Worm (Caenorhabditis elegans) whole organism, mixed stage, embryonic: ENCODE results near the gene F21C10.6.

Source experiments
- M03D4.4 ChIP-seq: sonication (generic microtip); optimal IDR thresholded peaks from 2 replicates; lab custom pipeline; 2017; ENCODE audit warnings: mild to moderate bottlenecking, missing genetic modification characterization, missing compliant biosample characterization
- bed-3 ChIP-seq: fragments of 200-800 bp; sonication (Bioruptor generic); optimal IDR thresholded peaks from 3 replicates; lab custom pipeline; 2018; ENCODE audit warnings: mild to moderate bottlenecking, missing genetic modification characterization, moderate library complexity, missing compliant biosample characterization
- ceh-39 ChIP-seq: fragments of 150-350 bp; optimal IDR thresholded peaks from 2 replicates; lab custom pipeline; 2014; ENCODE audit warnings: missing biosample characterization, missing genetic modification characterization
- ceh-83 ChIP-seq: fragments of 200-800 bp; sonication (Bioruptor generic); optimal IDR thresholded peaks from 2 replicates; lab custom pipeline; 2018; ENCODE audit warnings: mild to moderate bottlenecking, missing genetic modification characterization, missing compliant biosample characterization
- ces-1 ChIP-seq: fragments of 150-350 bp; optimal IDR thresholded peaks from 2 replicates; lab custom pipeline; 2014; ENCODE audit warnings: missing biosample characterization, missing genetic modification reagents, missing genetic modification characterization
- cnd-1 ChIP-seq: fragments of 200-800 bp; sonication (Bioruptor generic); optimal IDR thresholded peaks from 2 replicates; lab custom pipeline; 2018; ENCODE audit warnings: mild to moderate bottlenecking, missing genetic modification characterization, missing compliant biosample characterization
- drap-1 ChIP-seq: fragments of 200-800 bp; sonication (Bioruptor generic); optimal IDR thresholded peaks from 3 replicates; lab custom pipeline; 2018; ENCODE audit warnings: mild to moderate bottlenecking, missing genetic modification characterization, missing compliant biosample characterization
- elt-1 ChIP-seq: sonication (generic microtip); optimal IDR thresholded peaks from 2 replicates; lab custom pipeline; 2017; ENCODE audit warnings: missing genetic modification characterization, mild to moderate bottlenecking, missing compliant biosample characterization, antibody characterized with exemption, moderate library complexity, borderline replicate concordance; ENCODE audit not compliant: insufficient read depth
- elt-3 ChIP-seq: fragments of 150-350 bp; optimal IDR thresholded peaks from 2 replicates; lab custom pipeline; 2014; ENCODE audit warnings: missing biosample characterization, missing genetic modification characterization
- hlh-1 ChIP-seq: fragments of 150-350 bp; optimal IDR thresholded peaks from 2 replicates; lab custom pipeline; 2014; ENCODE audit warnings: missing biosample characterization, missing genetic modification reagents, missing genetic modification characterization
- lin-13 ChIP-seq: fragments of 150-350 bp; optimal IDR thresholded peaks from 2 replicates; lab custom pipeline; 2014; ENCODE audit warnings: missing biosample characterization, missing genetic modification characterization
- lsy-2 ChIP-seq: fragments of 150-350 bp; optimal IDR thresholded peaks from 2 replicates; lab custom pipeline; 2014; ENCODE audit warnings: missing biosample characterization, missing genetic modification characterization
- mab-5 ChIP-seq: fragments of 150-350 bp; optimal IDR thresholded peaks from 2 replicates; lab custom pipeline; 2014; ENCODE audit warnings: missing biosample characterization, missing genetic modification characterization
- mep-1 ChIP-seq: fragments of 150-350 bp; optimal IDR thresholded peaks from 2 replicates; lab custom pipeline; 2017; ENCODE audit warnings: missing biosample characterization, missing genetic modification reagents, missing genetic modification characterization, inconsistent platforms
- mls-2 ChIP-seq: sonication (generic microtip); optimal IDR thresholded peaks from 2 replicates; lab custom pipeline; 2016; ENCODE audit warnings: mild to moderate bottlenecking, missing genetic modification characterization, moderate library complexity, missing compliant biosample characterization
- nhr-12 ChIP-seq: fragments of 150-350 bp; optimal IDR thresholded peaks from 2 replicates; lab custom pipeline; 2014; ENCODE audit warnings: missing biosample characterization, missing genetic modification characterization
- nhr-2 ChIP-seq: fragments of 150-350 bp; optimal IDR thresholded peaks from 2 replicates; lab custom pipeline; 2014; ENCODE audit warnings: missing biosample characterization, missing genetic modification characterization
- nhr-237 ChIP-seq: fragments of 150-350 bp; optimal IDR thresholded peaks from 2 replicates; lab custom pipeline; 2014; ENCODE audit warnings: missing biosample characterization, missing genetic modification characterization
- nhr-28 ChIP-seq: fragments of 150-350 bp; optimal IDR thresholded peaks from 2 replicates; lab custom pipeline; 2014; ENCODE audit warnings: missing biosample characterization, missing genetic modification characterization
- nhr-76 ChIP-seq: sonication (generic microtip); optimal IDR thresholded peaks from 2 replicates; lab custom pipeline; 2017; ENCODE audit warnings: missing biosample characterization, missing genetic modification characterization
- snpc-4 ChIP-seq: fragments of 150-350 bp; optimal IDR thresholded peaks from 2 replicates; lab custom pipeline; 2014; ENCODE audit warnings: missing biosample characterization, missing genetic modification characterization
- sptf-1 ChIP-seq: sonication (generic microtip); optimal IDR thresholded peaks from 2 replicates; lab custom pipeline; 2017; ENCODE audit warnings: mild to moderate bottlenecking, missing genetic modification characterization, moderate library complexity, missing compliant biosample characterization
- tbx-8 ChIP-seq: fragments of 200-800 bp; sonication (Bioruptor generic); optimal IDR thresholded peaks from 2 replicates; lab custom pipeline; 2018; ENCODE audit warnings: mild to moderate bottlenecking, missing genetic modification characterization, moderate library complexity, missing compliant biosample characterization
- unc-120 ChIP-seq: sonication (generic microtip); optimal IDR thresholded peaks from 2 replicates; lab custom pipeline; 2017; ENCODE audit warnings: missing genetic modification characterization, missing compliant biosample characterization; ENCODE audit not compliant: poor library complexity, severe bottlenecking
- unc-62 ChIP-seq: fragments of 150-350 bp; optimal IDR thresholded peaks from 2 replicates; lab custom pipeline; 2014; ENCODE audit warnings: missing biosample characterization, missing genetic modification reagents, missing genetic modification characterization
- zip-8 ChIP-seq: fragments of 150-350 bp; optimal IDR thresholded peaks from 2 replicates; lab custom pipeline; 2014; ENCODE audit warnings: missing biosample characterization, missing genetic modification characterization
- ztf-11 ChIP-seq: fragments of 150-350 bp; optimal IDR thresholded peaks from 2 replicates; lab custom pipeline; 2014; ENCODE audit warnings: missing biosample characterization, missing genetic modification characterization

F21C10.6 gene

ce11 chrV:9152339-9152738, 28.1 kb downstream of the F21C10.6 start:
- no peak for TF ChIP-seq lsy-2 (tag; lab: Kevin White, UChicago)
- TF ChIP-seq hlh-1 (tag; lab: Kevin White, UChicago) = no peak
- TF ChIP-seq elt-1 = no peak
- no peak for TF ChIP-seq mab-5 (tag; lab: Kevin White, UChicago)
- TF ChIP-seq nhr-237 (tag; lab: Kevin White, UChicago) = no peak

ce11 chrV:9154772-9155171, 30.5 kb downstream of the F21C10.6 start, which contains the start of gene B0222.5:
Gene B0222.5 (minus strand): TSS chrV:9154872.
- TF ChIP-seq elt-3 = no peak
- TF ChIP-seq nhr-237 (tag; lab: Kevin White, UChicago) = no peak
- TF ChIP-seq ceh-39 (tag; lab: Kevin White, UChicago) = no peak
- no peak for TF ChIP-seq unc-120 (tag; lab: Kevin White, UChicago)
- no peak for TF ChIP-seq ceh-83
- TF ChIP-seq sptf-1 (tag; lab: Kevin White, UChicago) = no peak
- TF ChIP-seq drap-1 (GFP tag; lab: Kevin White, UChicago) = no peak
- no peak for TF ChIP-seq lin-13 (tag; lab: Kevin White, UChicago)
- no peak for TF ChIP-seq mab-5 (tag; lab: Kevin White, UChicago)
- TF ChIP-seq mls-2 = no peak
- no peak for TF ChIP-seq mep-1
- no peak for TF ChIP-seq cnd-1 (tag; lab: Kevin White, UChicago)
- no peak for TF ChIP-seq nhr-76 (tag; lab: Kevin White, UChicago)
- TF ChIP-seq nhr-12 = no peak
- TF ChIP-seq elt-1 = no peak
- no peak for TF ChIP-seq tbx-8 (GFP tag; lab: Kevin White, UChicago)
- TF ChIP-seq ztf-11 = no peak
- no peak for TF ChIP-seq unc-62 (GFP tag; lab: Kevin White, UChicago)
- no peak for TF ChIP-seq nhr-28 (tag; lab: Kevin White, UChicago)
- TF ChIP-seq bed-3 (GFP tag; lab: Kevin White, UChicago) = no peak

- no peak for TF ChIP-seq ztf-11
- no peak for TF ChIP-seq bed-3 (GFP tag; lab: Kevin White, UChicago)
- TF ChIP-seq snpc-4 (tag; lab: Kevin White, UChicago) = no peak
- TF ChIP-seq unc-120 (tag; lab: Kevin White, UChicago) = no peak
These were observed 31.3 kb downstream of the F21C10.6 start for ce11 chrV:9155616-9156015.

ce11 chrV:9156679-9157078, 32.4 kb downstream of the F21C10.6 start, which contains the start of gene B0222.15:
Gene B0222.15 (minus strand): TSS chrV:9156779.
- TF ChIP-seq unc-62 (GFP tag; lab: Kevin White, UChicago) (no peak), M03D4.4 (tag; lab: Kevin White, UChicago) (no peak), mep-1 (no peak)

ce11 chrV:9157597-9157996, 33.3 kb downstream of the F21C10.6 start:
- TF ChIP-seq sptf-1 (tag; lab: Kevin White, UChicago) (no peak), ces-1 (GFP tag; lab: Kevin White, UChicago) (peak; percentile 86)
- TF ChIP-seq, all 35 proteins: peak for 1

ce11 chrV:9160224-9160886, 36.1 kb downstream of the F21C10.6 start, which contains the start of gene col-144:
Gene col-144 (minus strand): TSS chrV:9160642.
- TF ChIP-seq zip-8 (tag; lab: Kevin White, UChicago) (no peak), nhr-2 (no peak), nhr-28 (tag; lab: Kevin White, UChicago) (no peak), lin-13 (tag; lab: Kevin White, UChicago) (no peak), nhr-76 (tag; lab: Kevin White, UChicago) (no peak), elt-1 (no peak)
- TF ChIP-seq, all 35 proteins: peak for 0
